Worm (Caenorhabditis elegans) whole organism, mixed stage, embryonic: ENCODE results near the gene irld-21.

ENCODE experiments used
- ceh-39 ChIP-seq: fragments of 150-350 bp; optimal IDR thresholded peaks from 2 replicates; lab custom pipeline; 2014; ENCODE audit warnings: missing biosample characterization, missing genetic modification characterization
- ceh-43 ChIP-seq: fragments of 200-800 bp; sonication (Bioruptor generic); optimal IDR thresholded peaks from 2 replicates; lab custom pipeline; 2018; ENCODE audit warnings: mild to moderate bottlenecking, missing genetic modification characterization, moderate library complexity, missing compliant biosample characterization
- ceh-83 ChIP-seq: fragments of 200-800 bp; sonication (Bioruptor generic); optimal IDR thresholded peaks from 2 replicates; lab custom pipeline; 2018; ENCODE audit warnings: mild to moderate bottlenecking, missing genetic modification characterization, missing compliant biosample characterization
- ces-1 ChIP-seq: fragments of 150-350 bp; optimal IDR thresholded peaks from 2 replicates; lab custom pipeline; 2014; ENCODE audit warnings: missing biosample characterization, missing genetic modification reagents, missing genetic modification characterization
- cnd-1 ChIP-seq: fragments of 200-800 bp; sonication (Bioruptor generic); optimal IDR thresholded peaks from 2 replicates; lab custom pipeline; 2018; ENCODE audit warnings: mild to moderate bottlenecking, missing genetic modification characterization, missing compliant biosample characterization
- drap-1 ChIP-seq: fragments of 200-800 bp; sonication (Bioruptor generic); optimal IDR thresholded peaks from 3 replicates; lab custom pipeline; 2018; ENCODE audit warnings: mild to moderate bottlenecking, missing genetic modification characterization, missing compliant biosample characterization
- elt-1 ChIP-seq: sonication (generic microtip); optimal IDR thresholded peaks from 2 replicates; lab custom pipeline; 2017; ENCODE audit warnings: missing genetic modification characterization, mild to moderate bottlenecking, missing compliant biosample characterization, antibody characterized with exemption, moderate library complexity, borderline replicate concordance; ENCODE audit not compliant: insufficient read depth
- flh-1 ChIP-seq: fragments of 200-800 bp; sonication (Bioruptor generic); optimal IDR thresholded peaks from 2 replicates; lab custom pipeline; 2018; ENCODE audit warnings: mild to moderate bottlenecking, missing genetic modification characterization, moderate library complexity, missing compliant biosample characterization
- ham-2 ChIP-seq: fragments of 200-800 bp; sonication (Bioruptor generic); optimal IDR thresholded peaks from 2 replicates; lab custom pipeline; 2018; ENCODE audit warnings: mild to moderate bottlenecking, missing genetic modification characterization, missing compliant biosample characterization
- hlh-1 ChIP-seq: fragments of 150-350 bp; optimal IDR thresholded peaks from 2 replicates; lab custom pipeline; 2014; ENCODE audit warnings: missing biosample characterization, missing genetic modification reagents, missing genetic modification characterization
- lin-32 ChIP-seq: fragments of 200-800 bp; sonication (Bioruptor generic); optimal IDR thresholded peaks from 2 replicates; lab custom pipeline; 2018; ENCODE audit warnings: mild to moderate bottlenecking, missing genetic modification characterization, missing compliant biosample characterization
- lsy-2 ChIP-seq: fragments of 150-350 bp; optimal IDR thresholded peaks from 2 replicates; lab custom pipeline; 2014; ENCODE audit warnings: missing biosample characterization, missing genetic modification characterization
- mab-5 ChIP-seq: fragments of 150-350 bp; optimal IDR thresholded peaks from 2 replicates; lab custom pipeline; 2014; ENCODE audit warnings: missing biosample characterization, missing genetic modification characterization
- mep-1 ChIP-seq: fragments of 150-350 bp; optimal IDR thresholded peaks from 2 replicates; lab custom pipeline; 2017; ENCODE audit warnings: missing biosample characterization, missing genetic modification reagents, missing genetic modification characterization, inconsistent platforms
- mls-2 ChIP-seq: sonication (generic microtip); optimal IDR thresholded peaks from 2 replicates; lab custom pipeline; 2016; ENCODE audit warnings: mild to moderate bottlenecking, missing genetic modification characterization, moderate library complexity, missing compliant biosample characterization
- nhr-2 ChIP-seq: fragments of 150-350 bp; optimal IDR thresholded peaks from 2 replicates; lab custom pipeline; 2014; ENCODE audit warnings: missing biosample characterization, missing genetic modification characterization
- nhr-237 ChIP-seq: fragments of 150-350 bp; optimal IDR thresholded peaks from 2 replicates; lab custom pipeline; 2014; ENCODE audit warnings: missing biosample characterization, missing genetic modification characterization
- nhr-28 ChIP-seq: fragments of 150-350 bp; optimal IDR thresholded peaks from 2 replicates; lab custom pipeline; 2014; ENCODE audit warnings: missing biosample characterization, missing genetic modification characterization
- nhr-76 ChIP-seq: sonication (generic microtip); optimal IDR thresholded peaks from 2 replicates; lab custom pipeline; 2017; ENCODE audit warnings: missing biosample characterization, missing genetic modification characterization
- pha-4 ChIP-seq: fragments of 150-350 bp; optimal IDR thresholded peaks from 2 replicates; lab custom pipeline; 2018; ENCODE audit warnings: missing biosample characterization, missing genetic modification reagents, missing genetic modification characterization
- sem-2 ChIP-seq: fragments of 200-800 bp; sonication (Bioruptor generic); optimal IDR thresholded peaks from 2 replicates; lab custom pipeline; 2018; ENCODE audit warnings: mild to moderate bottlenecking, missing genetic modification characterization, missing compliant biosample characterization
- sptf-1 ChIP-seq: sonication (generic microtip); optimal IDR thresholded peaks from 2 replicates; lab custom pipeline; 2017; ENCODE audit warnings: mild to moderate bottlenecking, missing genetic modification characterization, moderate library complexity, missing compliant biosample characterization
- tbx-8 ChIP-seq: fragments of 200-800 bp; sonication (Bioruptor generic); optimal IDR thresholded peaks from 2 replicates; lab custom pipeline; 2018; ENCODE audit warnings: mild to moderate bottlenecking, missing genetic modification characterization, moderate library complexity, missing compliant biosample characterization
- unc-120 ChIP-seq: sonication (generic microtip); optimal IDR thresholded peaks from 2 replicates; lab custom pipeline; 2017; ENCODE audit warnings: missing genetic modification characterization, missing compliant biosample characterization; ENCODE audit not compliant: poor library complexity, severe bottlenecking
- unc-39 ChIP-seq: fragments of 150-350 bp; optimal IDR thresholded peaks from 2 replicates; lab custom pipeline; 2014; ENCODE audit warnings: missing biosample characterization, missing genetic modification characterization
- zip-8 ChIP-seq: fragments of 150-350 bp; optimal IDR thresholded peaks from 2 replicates; lab custom pipeline; 2014; ENCODE audit warnings: missing biosample characterization, missing genetic modification characterization

The irld-21 gene

DNA sequence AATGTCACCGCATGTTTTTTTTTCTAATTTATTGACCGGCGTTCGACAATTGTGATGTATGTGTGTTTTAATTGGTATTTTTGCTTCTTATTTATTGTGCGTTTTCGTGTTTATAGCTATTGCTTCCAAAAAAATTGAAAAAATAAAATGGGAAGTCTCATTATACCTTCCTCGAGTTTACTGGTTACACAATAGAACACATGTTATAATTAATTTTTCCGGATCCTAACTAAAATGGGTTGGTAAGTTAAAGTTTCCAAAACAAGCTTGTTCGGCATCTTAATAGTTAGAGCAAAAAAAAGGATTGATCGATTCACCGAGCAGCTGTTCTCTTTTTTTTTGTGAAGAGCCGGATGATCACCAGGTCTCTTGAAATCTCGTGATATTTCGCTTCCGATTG is 33.4 kb upstream of the irld-21 start, which contains the start of gene ttr-54:
ttr-54 (plus strand) TSS at position 301 of the 400 bp plus-strand sequence.
- TF ChIP-seq hlh-1 (tag; lab: Kevin White, UChicago): peak; percentile 56
- no peak for TF ChIP-seq mep-1 (tag; lab: Kevin White, UChicago)

DNA sequence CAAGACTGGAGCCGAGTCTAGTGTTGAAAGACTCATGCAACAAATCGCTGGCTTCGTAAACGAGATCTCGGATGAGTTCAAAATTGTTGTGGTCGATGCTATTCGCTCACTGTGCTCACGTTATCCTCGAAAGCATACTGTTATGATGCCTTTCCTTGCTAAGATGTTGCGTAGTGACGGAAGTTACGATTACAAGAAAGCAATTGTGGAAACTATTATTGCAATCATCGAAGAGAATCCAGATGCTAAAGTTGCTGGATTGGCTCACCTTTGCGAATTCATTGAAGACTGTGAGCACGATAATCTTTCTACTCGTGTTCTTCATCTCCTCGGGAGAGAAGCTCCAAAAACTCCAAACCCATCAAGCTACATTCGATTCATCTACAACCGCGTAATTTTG is 31.4 kb upstream of the irld-21 start:
- TF ChIP-seq mep-1 (tag; lab: Kevin White, UChicago) (no peak), unc-120 (tag; lab: Kevin White, UChicago) (no peak), ces-1 (GFP tag; lab: Kevin White, UChicago) (no peak)

- TF ChIP-seq unc-39 (tag; lab: Kevin White, UChicago) (no peak), nhr-76 (tag; lab: Kevin White, UChicago) (no peak), flh-1 (GFP tag; lab: Kevin White, UChicago) (no peak), nhr-2 (tag; lab: Kevin White, UChicago) (peak; percentile 28), lin-32 (GFP tag; lab: Kevin White, UChicago) (no peak), sem-2 (GFP tag; lab: Kevin White, UChicago) (no peak), lsy-2 (peak; percentile 92), ham-2 (GFP tag; lab: Kevin White, UChicago) (no peak), cnd-1 (tag; lab: Kevin White, UChicago) (no peak), pha-4 (tag; lab: Kevin White, UChicago) (no peak), elt-1 (tag; lab: Kevin White, UChicago) (no peak), tbx-8 (GFP tag; lab: Kevin White, UChicago) (no peak), ces-1 (GFP tag; lab: Kevin White, UChicago) (peak; percentile 92), ceh-39 (no peak), zip-8 (tag; lab: Kevin White, UChicago) (no peak), nhr-237 (tag; lab: Kevin White, UChicago) (no peak), ceh-43 (GFP tag; lab: Kevin White, UChicago) (no peak), drap-1 (GFP tag; lab: Kevin White, UChicago) (no peak), mab-5 (tag; lab: Kevin White, UChicago) (no peak), nhr-28 (tag; lab: Kevin White, UChicago) (no peak)
Observed at ce11 chrIV:10151439-10151997, 29.4 kb upstream of the irld-21 start, which contains the start of gene copg-1. copg-1 (plus strand) TSS chrIV:10151947.

ce11 chrIV:10150552-10151004 is 28.5 kb upstream of the irld-21 start, which contains the start of gene tsp-12:
tsp-12 (minus strand) TSS chrIV:10150602.
- peak; percentile 83 for TF ChIP-seq ces-1 (GFP tag; lab: Kevin White, UChicago)
- TF ChIP-seq sptf-1 (tag; lab: Kevin White, UChicago): peak; percentile 27
- TF ChIP-seq lin-32 (GFP tag; lab: Kevin White, UChicago): no peak
- TF ChIP-seq, all 35 proteins: peak for 2

DNA sequence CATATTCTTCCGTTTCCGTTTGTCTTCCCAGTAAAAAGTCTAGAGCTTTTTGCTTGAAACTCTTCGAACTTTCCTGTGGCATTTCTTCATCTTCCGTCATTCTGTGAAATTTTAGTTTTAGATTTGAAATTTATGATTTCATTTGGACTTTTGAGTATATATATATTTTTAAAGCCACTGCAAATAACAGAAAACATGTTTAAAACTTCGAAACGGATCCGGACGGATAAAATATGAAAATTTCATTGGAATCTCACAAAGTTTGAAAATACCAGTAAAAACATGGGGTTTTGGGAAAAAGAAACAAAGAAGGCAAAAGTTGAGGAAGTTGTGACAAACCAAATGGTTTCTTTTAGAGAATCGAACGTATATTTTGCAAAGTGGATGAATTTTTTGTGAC is 26.8 kb upstream of the irld-21 start, which contains the start of gene pigs-1:
pigs-1 (minus strand) TSS at position 101 of the 400 bp plus-strand sequence.
- no peak for TF ChIP-seq ceh-83
- TF ChIP-seq, all 35 proteins: peak for 0

DNA sequence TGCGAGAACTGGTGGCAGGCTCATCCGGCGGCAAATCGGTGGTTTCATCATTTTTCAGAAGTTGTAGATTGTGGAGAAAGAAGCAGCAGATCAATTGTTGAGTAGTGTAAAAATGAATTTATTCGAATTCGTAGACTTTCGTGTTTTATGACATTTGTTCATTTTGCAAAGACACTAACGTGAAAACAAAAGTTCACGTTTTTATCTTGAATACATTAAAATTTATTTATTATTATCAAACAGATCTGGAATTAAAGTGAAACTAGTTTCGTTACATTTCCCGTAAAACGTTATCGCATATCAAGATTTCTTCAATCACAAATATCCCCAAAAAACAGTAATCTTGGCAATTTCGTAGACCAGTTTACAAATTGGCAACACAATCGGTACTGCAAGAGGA is 24.8 kb upstream of the irld-21 start, which contains the start of gene T14G10.8:
T14G10.8 (minus strand) TSS at position 101 of the 400 bp plus-strand sequence.
- TF ChIP-seq nhr-237 (tag; lab: Kevin White, UChicago) (no peak), mab-5 (tag; lab: Kevin White, UChicago) (no peak), flh-1 (GFP tag; lab: Kevin White, UChicago) (no peak), zip-8 (tag; lab: Kevin White, UChicago) (no peak), unc-120 (tag; lab: Kevin White, UChicago) (no peak), lsy-2 (no peak), sem-2 (GFP tag; lab: Kevin White, UChicago) (no peak), mls-2 (tag; lab: Kevin White, UChicago) (no peak), mep-1 (tag; lab: Kevin White, UChicago) (no peak), lin-32 (GFP tag; lab: Kevin White, UChicago) (no peak)
